Worm (Caenorhabditis elegans) whole organism, early embryonic: Measurements from ENCODE around the gene C48D5.3.

Source experiments
- B0310.2 ChIP-seq: sonication (generic microtip); optimal IDR thresholded peaks from 2 replicates; lab custom pipeline; 2016; ENCODE audit warnings: mild to moderate bottlenecking, missing genetic modification characterization, missing compliant biosample characterization
- ama-1 ChIP-seq: fragments of 150-350 bp; optimal IDR thresholded peaks from 2 replicates; lab custom pipeline; 2014
- ceh-36 ChIP-seq: sonication (generic microtip); optimal IDR thresholded peaks from 2 replicates; lab custom pipeline; 2016; ENCODE audit warnings: missing genetic modification characterization, inconsistent platforms, missing compliant biosample characterization
- ets-7 ChIP-seq: sonication (generic microtip); optimal IDR thresholded peaks from 2 replicates; lab custom pipeline; 2016; ENCODE audit warnings: missing genotype, missing genetic modification characterization, missing compliant biosample characterization
- hmbx-1 ChIP-seq: sonication (generic microtip); optimal IDR thresholded peaks from 2 replicates; lab custom pipeline; 2016; ENCODE audit warnings: mild to moderate bottlenecking, missing genetic modification characterization, missing compliant biosample characterization
- hnd-1 ChIP-seq: sonication (generic microtip); optimal IDR thresholded peaks from 2 replicates; lab custom pipeline; 2016; ENCODE audit warnings: missing genetic modification characterization, missing compliant biosample characterization
- pes-1 ChIP-seq: fragments of 200-800 bp; sonication (Bioruptor generic); IDR thresholded peaks from 2 replicates; pipeline ENCODE4 v1.3.6; 2022; ENCODE audit warnings: missing genetic modification reagents, missing genetic modification characterization, missing compliant biosample characterization
- scrt-1 ChIP-seq: fragments of 200-800 bp; sonication (Bioruptor generic); IDR thresholded peaks from 2 replicates; pipeline ENCODE4 v1.3.6; 2022; ENCODE audit warnings: missing genetic modification characterization, missing compliant biosample characterization
- sea-1 ChIP-seq: fragments of 200-800 bp; sonication (Bioruptor generic); conservative IDR thresholded peaks from 2 replicates; pipeline ENCODE4 v1.3.6; 2022; ENCODE audit warnings: missing genetic modification characterization, missing compliant biosample characterization
- tbx-37 ChIP-seq: fragments of 200-800 bp; sonication (Bioruptor generic); conservative IDR thresholded peaks from 2 replicates; pipeline ENCODE4 v1.3.6; 2022; ENCODE audit warnings: missing genetic modification reagents, missing genetic modification characterization, missing compliant biosample characterization

ce11 chrIII:3623772-3624171 is 42.2 kb upstream of the C48D5.3 start:
- no peak for TF ChIP-seq ets-7 (tag; lab: Kevin White, UChicago)
- no peak for TF ChIP-seq ceh-36 (tag; lab: Kevin White, UChicago)
- TF ChIP-seq ama-1, result no peak
- no peak for TF ChIP-seq tbx-37 (GFP tag; lab: Robert Waterston, UW)
- TF ChIP-seq pes-1 (GFP tag; lab: Robert Waterston, UW), result no peak
- TF ChIP-seq hnd-1 (tag; lab: Kevin White, UChicago), result no peak
- TF ChIP-seq hmbx-1 (tag; lab: Kevin White, UChicago), result no peak
- TF ChIP-seq B0310.2 (tag; lab: Kevin White, UChicago), result peak; percentile 33
- no peak for TF ChIP-seq sea-1 (GFP tag; lab: Robert Waterston, UW)
- no peak for TF ChIP-seq scrt-1 (GFP tag; lab: Robert Waterston, UW)
